Fruit fly (Drosophila melanogaster): ENCODE measurements around the gene Pgant2.

dm6 chr2L:3387643-3388042 is 38.9 kb downstream of the Pgant2 start, which contains the start of gene Sfp23F:
- TF ChIP-seq CG33017 (tag; optimal IDR thresholded peaks at IDR 0.05) (no peak), ovo (GFP tag; optimal IDR thresholded peaks at IDR 0.05) (no peak), CG5204 (GFP tag; optimal IDR thresholded peaks at IDR 0.05) (no peak), Crg-1 (GFP tag; optimal IDR thresholded peaks at IDR 0.05) (no peak), CG12768 (GFP tag; optimal IDR thresholded peaks at IDR 0.05) (no peak), tj (GFP tag; optimal IDR thresholded peaks at IDR 0.05) (no peak), CG7045 (GFP tag; optimal IDR thresholded peaks at IDR 0.05) (no peak), CG14711 (tag; optimal IDR thresholded peaks at IDR 0.05) (no peak), kay (GFP tag; ENCODE audit: borderline replicate concordance) (no peak), CG11617 (GFP tag; optimal IDR thresholded peaks at IDR 0.05) (no peak), pad (GFP tag; optimal IDR thresholded peaks at IDR 0.05) (no peak), CG1620 (GFP tag; optimal IDR thresholded peaks at IDR 0.05) (no peak)

All from whole organism, adult.